Fruit fly (Drosophila melanogaster): ENCODE data around the gene Svil.
A peak's percentile ranks its signal among the peaks of the same experiment; 100 is the strongest.

The Svil gene

dm6 chr3L:2462017-2462416 lies 84.6 kb downstream of the Svil start:
- TF ChIP-seq ss (GFP tag; optimal IDR thresholded peaks at IDR 0.05), result no peak
- TF ChIP-seq Eip93F (GFP tag; optimal IDR thresholded peaks at IDR 0.05), result peak; percentile 22

dm6 chr3L:2466411-2467015 lies 89.1 kb downstream of the Svil start:
- TF ChIP-seq ss (GFP tag; optimal IDR thresholded peaks at IDR 0.05), result no peak
- TF ChIP-seq dac (GFP tag; optimal IDR thresholded peaks at IDR 0.05), result no peak
- no peak for TF ChIP-seq salr (GFP tag; optimal IDR thresholded peaks at IDR 0.05)
- peak; percentile 3 for TF ChIP-seq CG16779 (tag; optimal IDR thresholded peaks at IDR 0.05)
- TF ChIP-seq CG6163 (GFP tag; IDR thresholded peaks at IDR 0.05), result peak; percentile 56
- TF ChIP-seq dsx (GFP tag; optimal IDR thresholded peaks at IDR 0.05; ENCODE audit: poor library complexity, severe bottlenecking), result peak; percentile 42
- peak; percentile 18 for TF ChIP-seq cyc (GFP tag; optimal IDR thresholded peaks at IDR 0.05)
- TF ChIP-seq CG6808 (GFP tag; optimal IDR thresholded peaks at IDR 0.05), result no peak
- no peak for TF ChIP-seq CG10669 (GFP tag; optimal IDR thresholded peaks at IDR 0.05)
- no peak for TF ChIP-seq achi (GFP tag; optimal IDR thresholded peaks at IDR 0.05)
- TF ChIP-seq lz (GFP tag; optimal IDR thresholded peaks at IDR 0.05), result no peak
- no peak for TF ChIP-seq fd85E (GFP tag; optimal IDR thresholded peaks at IDR 0.05)
- TF ChIP-seq CG11902 (GFP tag; optimal IDR thresholded peaks at IDR 0.05), result no peak
- TF ChIP-seq Sox14 (GFP tag; optimal IDR thresholded peaks at IDR 0.05), result no peak
- TF ChIP-seq fd59A (GFP tag; optimal IDR thresholded peaks at IDR 0.05), result no peak
- TF ChIP-seq fkh (GFP tag; optimal IDR thresholded peaks at IDR 0.05), result peak; percentile 83
- TF ChIP-seq Sox102F (GFP tag; optimal IDR thresholded peaks at IDR 0.05), result peak; percentile 14
- TF ChIP-seq Met (GFP tag; optimal IDR thresholded peaks at IDR 0.05), result peak; percentile 19
- peak; percentile 0 for TF ChIP-seq acj6 (GFP tag; optimal IDR thresholded peaks at IDR 0.05)
- no peak for TF ChIP-seq Hr38 (GFP tag; optimal IDR thresholded peaks at IDR 0.05)
- peak; percentile 9 for TF ChIP-seq CG31627 (GFP tag; optimal IDR thresholded peaks at IDR 0.05)
- peak; percentile 59 for TF ChIP-seq esn (GFP tag; optimal IDR thresholded peaks at IDR 0.05)
- TF ChIP-seq CG4318 (GFP tag; optimal IDR thresholded peaks at IDR 0.05), result no peak
- peak; percentile 71 for TF ChIP-seq Eip78C (GFP tag)
- TF ChIP-seq CG15336 (GFP tag; IDR thresholded peaks at IDR 0.05), result no peak; the same call in 1 of the 2 replicates
- no peak for TF ChIP-seq CG11294 (GFP tag; IDR thresholded peaks at IDR 0.05)
- TF ChIP-seq topi (GFP tag; optimal IDR thresholded peaks at IDR 0.05), result no peak
- no peak for TF ChIP-seq CG10631 (GFP tag; optimal IDR thresholded peaks at IDR 0.05)
- no peak for TF ChIP-seq OdsH (GFP tag; optimal IDR thresholded peaks at IDR 0.05)
- peak; percentile 30 for TF ChIP-seq Smox (GFP tag; optimal IDR thresholded peaks at IDR 0.05)
- TF ChIP-seq CG3032 (tag; optimal IDR thresholded peaks at IDR 0.05), result no peak
- peak; percentile 38; the same call in 1 of the 3 replicates for TF ChIP-seq eg (GFP tag; IDR thresholded peaks at IDR 0.05)
- peak; percentile 17 for TF ChIP-seq vri (GFP tag; optimal IDR thresholded peaks at IDR 0.05)
- TF ChIP-seq Sox15 (GFP tag; optimal IDR thresholded peaks at IDR 0.05), result no peak
- no peak for TF ChIP-seq Ets21C (GFP tag; optimal IDR thresholded peaks at IDR 0.05)
- peak; percentile 82 for TF ChIP-seq CG1621 (tag; optimal IDR thresholded peaks at IDR 0.05)
- TF ChIP-seq CG6854 (GFP tag; optimal IDR thresholded peaks at IDR 0.05), result peak; percentile 41
- TF ChIP-seq Ets96B (tag; optimal IDR thresholded peaks at IDR 0.05), result no peak
- peak; percentile 37; the same call in 1 of the 3 replicates for TF ChIP-seq CG8119 (GFP tag; IDR thresholded peaks at IDR 0.05)
- no peak for TF ChIP-seq svp (GFP tag)
- TF ChIP-seq CG6276 (GFP tag; optimal IDR thresholded peaks at IDR 0.05), result peak; percentile 100
- TF ChIP-seq CG9139 (GFP tag; optimal IDR thresholded peaks at IDR 0.05), result no peak
- no peak for TF ChIP-seq Eip93F (GFP tag; optimal IDR thresholded peaks at IDR 0.05)
- no peak for TF ChIP-seq Eip75B (GFP tag; optimal IDR thresholded peaks at IDR 0.05)
- no peak for TF ChIP-seq Blimp-1 (GFP tag; optimal IDR thresholded peaks at IDR 0.05)
- TF ChIP-seq CG6792 (GFP tag; optimal IDR thresholded peaks at IDR 0.05), result no peak
- no peak for TF ChIP-seq spab (GFP tag; optimal IDR thresholded peaks at IDR 0.05)
- TF ChIP-seq CG34406 (GFP tag; optimal IDR thresholded peaks at IDR 0.05), result no peak
- no peak for TF ChIP-seq net (GFP tag; optimal IDR thresholded peaks at IDR 0.05)
